Worm (Caenorhabditis elegans): ENCODE results near the gene snai-1.

The snai-1 gene

DNA sequence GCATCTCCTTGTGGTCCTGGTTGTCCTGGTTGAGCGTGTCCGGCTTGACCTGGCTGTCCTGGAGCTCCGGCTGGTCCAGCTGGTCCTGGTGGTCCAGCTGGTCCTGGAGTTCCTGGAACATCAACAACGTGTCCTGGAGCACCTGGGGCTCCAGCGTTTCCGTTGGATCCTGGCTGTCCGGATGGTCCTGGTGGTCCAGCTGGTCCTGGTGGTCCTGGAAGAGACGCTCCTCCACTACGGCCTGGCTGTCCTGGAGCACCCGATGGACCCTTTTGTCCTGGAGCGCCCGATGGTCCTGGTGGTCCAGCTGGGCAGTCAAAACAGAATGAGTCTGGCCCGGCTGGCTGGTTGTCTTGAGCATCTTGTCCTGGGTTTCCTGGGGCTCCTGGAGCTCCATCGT, 12.1 kb upstream of the snai-1 start:
- TF ChIP-seq R02D3.7 (tag; optimal IDR thresholded peaks at IDR 0.05) (no peak), lin-39 (tag; optimal IDR thresholded peaks at IDR 0.05) (no peak), Y55F3AM.14 (GFP tag; optimal IDR thresholded peaks at IDR 0.05) (no peak), sma-9 (GFP tag; optimal IDR thresholded peaks at IDR 0.05) (no peak), sma-9 (tag; optimal IDR thresholded peaks at IDR 0.05) (no peak), nhr-77 (tag; optimal IDR thresholded peaks at IDR 0.05) (no peak), unc-39 (tag; optimal IDR thresholded peaks at IDR 0.05) (no peak), blmp-1 (tag; optimal IDR thresholded peaks at IDR 0.05; ENCODE audit: insufficient read depth) (no peak), ceh-16 (tag; optimal IDR thresholded peaks at IDR 0.05) (no peak), ZK546.5 (tag; optimal IDR thresholded peaks at IDR 0.05) (no peak), fos-1 (tag; optimal IDR thresholded peaks at IDR 0.05) (no peak), elt-3 (tag; optimal IDR thresholded peaks at IDR 0.05) (no peak), nhr-6 (tag; optimal IDR thresholded peaks at IDR 0.05) (no peak), ceh-82 (tag; optimal IDR thresholded peaks at IDR 0.05) (no peak), skn-1 (tag; optimal IDR thresholded peaks at IDR 0.05) (no peak), ztf-11 (tag; optimal IDR thresholded peaks at IDR 0.05) (no peak), nhr-129 (tag; optimal IDR thresholded peaks at IDR 0.05) (no peak), nhr-12 (tag; optimal IDR thresholded peaks at IDR 0.05) (no peak)

DNA sequence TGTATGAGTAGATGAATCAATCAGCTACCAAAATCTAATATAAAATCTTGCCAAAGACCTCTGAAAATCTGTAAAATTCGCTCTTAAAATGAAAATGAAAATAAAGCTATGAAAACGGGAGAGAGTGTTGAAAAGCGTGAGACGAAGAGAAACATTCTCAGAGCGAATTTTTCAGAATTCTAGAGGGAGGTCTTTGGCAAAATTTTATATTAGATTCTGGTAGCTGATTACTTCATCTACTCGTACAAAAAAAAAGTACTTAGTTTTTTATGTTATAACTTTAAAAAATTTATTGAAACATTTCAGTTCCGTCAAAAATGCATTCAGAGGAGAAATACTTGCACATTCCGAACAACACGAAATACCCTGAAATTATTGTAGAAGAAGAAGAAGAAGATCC, 11.2 kb upstream of the snai-1 start, which contains the start of gene drl-1:
Gene drl-1, plus strand, starts transcription at position 301 of the 400 bp plus-strand sequence.
- TF ChIP-seq nhr-25 (tag; optimal IDR thresholded peaks at IDR 0.05) (no peak), nhr-21 (tag; optimal IDR thresholded peaks at IDR 0.05) (no peak), zag-1 (tag; optimal IDR thresholded peaks at IDR 0.05) (no peak), lin-39 (tag; optimal IDR thresholded peaks at IDR 0.05) (no peak), C34F6.9 (tag; optimal IDR thresholded peaks at IDR 0.05) (no peak), nhr-23 (tag; optimal IDR thresholded peaks at IDR 0.05) (no peak), R02D3.7 (tag; optimal IDR thresholded peaks at IDR 0.05) (no peak), blmp-1 (tag; optimal IDR thresholded peaks at IDR 0.05; ENCODE audit: insufficient read depth) (no peak), sma-3 (GFP tag; optimal IDR thresholded peaks at IDR 0.05) (no peak), fos-1 (tag; optimal IDR thresholded peaks at IDR 0.05) (no peak), Y55F3AM.14 (GFP tag; optimal IDR thresholded peaks at IDR 0.05) (no peak), egl-27 (tag; optimal IDR thresholded peaks at IDR 0.05) (no peak), aly-2 (tag; optimal IDR thresholded peaks at IDR 0.05) (no peak), nhr-11 (tag; optimal IDR thresholded peaks at IDR 0.05) (no peak), unc-62 (GFP tag; optimal IDR thresholded peaks at IDR 0.05) (no peak), sem-4 (tag; optimal IDR thresholded peaks at IDR 0.05) (no peak)

DNA sequence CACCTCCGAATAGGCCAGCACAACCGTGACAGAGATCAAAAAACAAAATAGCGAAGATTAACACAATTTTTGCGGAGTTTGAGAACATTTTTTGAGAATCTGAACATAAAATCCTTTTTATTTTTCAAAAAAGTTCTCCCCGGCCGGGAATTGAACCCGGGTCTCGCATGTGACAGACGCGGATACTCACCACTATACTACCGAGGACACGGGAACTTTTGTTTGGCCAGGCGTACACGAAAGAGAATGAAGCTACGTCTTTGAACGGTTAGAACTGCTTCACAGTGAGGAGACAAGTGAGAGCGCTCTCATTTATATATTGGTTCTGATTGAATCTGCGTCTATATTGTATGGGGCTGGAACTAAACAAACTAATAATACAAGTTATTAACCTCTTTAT, 9.0 kb upstream of the snai-1 start, which contains the start of gene grl-26:
Gene grl-26, minus strand, starts transcription at position 318 of the 400 bp plus-strand sequence.
- TF ChIP-seq lin-39 (tag; optimal IDR thresholded peaks at IDR 0.05) (no peak), egl-27 (tag; optimal IDR thresholded peaks at IDR 0.05) (no peak), gmeb-1 (tag; optimal IDR thresholded peaks at IDR 0.05) (peak; percentile 29), unc-62 (GFP tag; optimal IDR thresholded peaks at IDR 0.05) (no peak), C34F6.9 (tag; optimal IDR thresholded peaks at IDR 0.05) (peak; percentile 33), aly-2 (tag; optimal IDR thresholded peaks at IDR 0.05) (no peak), F13H6.1 (tag; optimal IDR thresholded peaks at IDR 0.05) (peak; percentile 48), lin-13 (GFP tag; optimal IDR thresholded peaks at IDR 0.05) (peak; percentile 42), nhr-129 (tag; optimal IDR thresholded peaks at IDR 0.05) (peak; percentile 60), lin-11 (tag; optimal IDR thresholded peaks at IDR 0.05) (peak; percentile 8), ama-1 (optimal IDR thresholded peaks at IDR 0.05) (no peak), nhr-6 (tag; optimal IDR thresholded peaks at IDR 0.05) (no peak), crh-2 (tag; optimal IDR thresholded peaks at IDR 0.05) (peak; percentile 36), sma-9 (GFP tag; optimal IDR thresholded peaks at IDR 0.05) (peak; percentile 45), sma-9 (tag; optimal IDR thresholded peaks at IDR 0.05) (no peak), nhr-10 (tag; optimal IDR thresholded peaks at IDR 0.05) (no peak), snpc-4 (tag; optimal IDR thresholded peaks at IDR 0.05) (no peak), nhr-21 (tag; optimal IDR thresholded peaks at IDR 0.05) (peak; percentile 19), sem-4 (tag; optimal IDR thresholded peaks at IDR 0.05) (no peak), lsy-2 (tag; optimal IDR thresholded peaks at IDR 0.05) (no peak), mdl-1 (tag; optimal IDR thresholded peaks at IDR 0.05) (peak in 1 of 2 experiments; percentile 26), unc-55 (GFP tag; optimal IDR thresholded peaks at IDR 0.05) (peak; percentile 55), ceh-16 (tag; optimal IDR thresholded peaks at IDR 0.05) (no peak), fos-1 (tag; optimal IDR thresholded peaks at IDR 0.05) (peak; percentile 45), sma-3 (GFP tag; optimal IDR thresholded peaks at IDR 0.05) (peak; percentile 54)

All from whole organism, L2 larva.